Worm (Caenorhabditis elegans) whole organism, L4 larva: ENCODE data around the gene T03D8.6.

Experiments used
- F10B5.3 ChIP-seq: sonication (generic microtip); optimal IDR thresholded peaks from 2 replicates; lab custom pipeline; 2016; ENCODE audit warnings: mild to moderate bottlenecking, missing genetic modification characterization, missing compliant biosample characterization
- F37D6.2 ChIP-seq: sonication (generic microtip); optimal IDR thresholded peaks from 2 replicates; lab custom pipeline; 2016; ENCODE audit warnings: mild to moderate bottlenecking, missing genetic modification characterization, missing compliant biosample characterization
- R02D3.7 ChIP-seq: fragments of 150-350 bp; sonication (generic microtip); optimal IDR thresholded peaks from 3 replicates; lab custom pipeline; 2014; ENCODE audit warnings: missing biosample characterization, missing genetic modification characterization
- T20F7.1 ChIP-seq: fragments of 200-800 bp; sonication (Bioruptor generic); optimal IDR thresholded peaks from 2 replicates; lab custom pipeline; 2018; ENCODE audit warnings: mild to moderate bottlenecking, missing genetic modification characterization, missing compliant biosample characterization
- Y75B8A.6 ChIP-seq: fragments of 200-800 bp; sonication (Bioruptor generic); IDR thresholded peaks from 2 replicates; pipeline ENCODE4 v1.3.6; 2022; ENCODE audit warnings: missing genetic modification reagents, missing genetic modification characterization, missing compliant biosample characterization
- aha-1 ChIP-seq: fragments of 150-350 bp; peaks from one replicate; lab custom pipeline; 2014; ENCODE audit warnings: missing biosample characterization, missing genetic modification characterization
- arid-1 ChIP-seq: fragments of 200-800 bp; sonication (Bioruptor generic); conservative IDR thresholded peaks from 2 replicates; pipeline ENCODE4 v1.3.6; 2022; ENCODE audit warnings: missing genetic modification reagents, missing genetic modification characterization, missing compliant biosample characterization
- ceh-32 ChIP-seq: sonication (generic microtip); optimal IDR thresholded peaks from 2 replicates; lab custom pipeline; 2016; ENCODE audit warnings: mild to moderate bottlenecking, missing genetic modification characterization, missing compliant biosample characterization; ENCODE audit not compliant: poor library complexity
- ceh-62 ChIP-seq: sonication (generic microtip); optimal IDR thresholded peaks from 2 replicates; lab custom pipeline; 2017; ENCODE audit warnings: missing biosample characterization, missing genetic modification characterization
- ces-1 ChIP-seq: fragments of 150-350 bp; sonication (generic microtip); optimal IDR thresholded peaks from 4 replicates; lab custom pipeline; 2014; ENCODE audit warnings: missing biosample characterization, missing genetic modification reagents, missing genetic modification characterization
- ctbp-1 ChIP-seq: fragments of 200-800 bp; sonication (Bioruptor generic); IDR thresholded peaks from 2 replicates; pipeline ENCODE4 v1.3.6; 2022; ENCODE audit warnings: missing genetic modification reagents, missing genetic modification characterization, missing compliant biosample characterization
- daf-16 ChIP-seq, 3 experiments: sonication (generic microtip); optimal IDR thresholded peaks; 2 replicates each; lab custom pipeline; 2016 to 2017; ENCODE audit warnings: missing genetic modification characterization in 3 of 3, missing genetic modification reagents in 3 of 3, mild to moderate bottlenecking in 2 of 3, missing compliant biosample characterization in 2 of 3, missing biosample characterization in 1 of 3, moderate library complexity in 1 of 3
- daf-8 ChIP-seq: fragments of 200-800 bp; sonication (Bioruptor generic); IDR thresholded peaks from 2 replicates; pipeline ENCODE4 v1.3.6; 2022; ENCODE audit warnings: missing genetic modification characterization, missing compliant biosample characterization
- dmd-6 ChIP-seq: fragments of 200-800 bp; sonication (Bioruptor generic); IDR thresholded peaks from 2 replicates; pipeline ENCODE4 v1.3.6; 2022; ENCODE audit warnings: missing genetic modification reagents, missing genetic modification characterization, missing compliant biosample characterization
- duxl-1 ChIP-seq: sonication (generic microtip); optimal IDR thresholded peaks from 2 replicates; lab custom pipeline; 2016; ENCODE audit warnings: mild to moderate bottlenecking, missing genetic modification characterization, moderate library complexity, missing compliant biosample characterization; ENCODE audit not compliant: poor library complexity
- egl-43 ChIP-seq: fragments of 200-800 bp; sonication (Bioruptor generic); IDR thresholded peaks from 2 replicates; pipeline ENCODE4 v1.3.6; 2022; ENCODE audit warnings: missing genetic modification reagents, missing genetic modification characterization, missing compliant biosample characterization
- fkh-10 ChIP-seq: fragments of 150-350 bp; optimal IDR thresholded peaks from 2 replicates; lab custom pipeline; 2014; ENCODE audit warnings: missing biosample characterization, missing genetic modification reagents, missing genetic modification characterization
- hif-1 ChIP-seq, 2 experiments: sonication (generic microtip); optimal IDR thresholded peaks; 2 replicates each; lab custom pipeline; 2016 to 2017; ENCODE audit warnings: missing compliant biosample characterization in 2 of 2, missing genetic modification characterization in 2 of 2, missing genetic modification reagents in 2 of 2, missing genotype in 2 of 2, mild to moderate bottlenecking in 1 of 2
- hlh-11 ChIP-seq: fragments of 200-800 bp; sonication (Bioruptor generic); optimal IDR thresholded peaks from 2 replicates; lab custom pipeline; 2018; ENCODE audit warnings: mild to moderate bottlenecking, missing genetic modification characterization, missing compliant biosample characterization
- hlh-30 ChIP-seq: sonication (generic microtip); optimal IDR thresholded peaks from 2 replicates; lab custom pipeline; 2017; ENCODE audit warnings: antibody characterized with exemption, mild to moderate bottlenecking, missing genetic modification characterization, missing compliant biosample characterization; ENCODE audit not compliant: insufficient read depth
- hmg-1.1 ChIP-seq: fragments of 200-800 bp; sonication (Bioruptor generic); IDR thresholded peaks from 2 replicates; pipeline ENCODE4 v1.3.6; 2022; ENCODE audit warnings: missing genetic modification reagents, missing genetic modification characterization, missing compliant biosample characterization
- lin-1 ChIP-seq: fragments of 200-800 bp; sonication (Bioruptor generic); IDR thresholded peaks from 2 replicates; pipeline ENCODE4 v1.3.6; 2022; ENCODE audit warnings: missing genetic modification reagents, missing genetic modification characterization, missing compliant biosample characterization
- lin-38 ChIP-seq: fragments of 200-800 bp; sonication (Bioruptor generic); IDR thresholded peaks from 2 replicates; pipeline ENCODE4 v1.3.6; 2022; ENCODE audit warnings: missing genetic modification reagents, missing genetic modification characterization, missing compliant biosample characterization
- lsy-2 ChIP-seq, 2 experiments: fragments of 150-350 bp in 1 of 2; sonication (generic microtip) in 1 of 2; optimal IDR thresholded peaks; 2 replicates each; lab custom pipeline; 2014 to 2017; ENCODE audit warnings: missing biosample characterization in 2 of 2, missing genetic modification characterization in 2 of 2
- mdl-1 ChIP-seq, 2 experiments: fragments of 150-350 bp in 1 of 2; sonication (generic microtip) in 1 of 2; optimal IDR thresholded peaks; 2 replicates each; lab custom pipeline; 2014 to 2017; ENCODE audit warnings: missing biosample characterization in 2 of 2, missing genetic modification characterization in 2 of 2
- mdt-29 ChIP-seq: fragments of 200-800 bp; sonication (Bioruptor generic); IDR thresholded peaks from 2 replicates; pipeline ENCODE4 v1.3.6; 2022; ENCODE audit warnings: missing genetic modification reagents, missing genetic modification characterization, missing compliant biosample characterization
- mep-1 ChIP-seq: fragments of 150-350 bp; sonication (generic microtip); optimal IDR thresholded peaks from 3 replicates; lab custom pipeline; 2014; ENCODE audit warnings: missing biosample characterization, missing genetic modification characterization
- mes-2 ChIP-seq: sonication (generic microtip); optimal IDR thresholded peaks from 2 replicates; lab custom pipeline; 2016; ENCODE audit warnings: missing genotype, mild to moderate bottlenecking, missing genetic modification characterization, missing compliant biosample characterization; ENCODE audit not compliant: poor library complexity, severe bottlenecking
- nhr-11 ChIP-seq: fragments of 150-350 bp; optimal IDR thresholded peaks from 2 replicates; lab custom pipeline; 2014; ENCODE audit warnings: missing biosample characterization, missing genetic modification characterization
- nhr-28 ChIP-seq: fragments of 150-350 bp; optimal IDR thresholded peaks from 2 replicates; lab custom pipeline; 2014; ENCODE audit warnings: missing biosample characterization, missing genetic modification characterization
- nhr-48 ChIP-seq: sonication (generic microtip); optimal IDR thresholded peaks from 2 replicates; lab custom pipeline; 2016; ENCODE audit warnings: mild to moderate bottlenecking, missing genetic modification characterization, missing compliant biosample characterization
- nhr-76 ChIP-seq: fragments of 150-350 bp; optimal IDR thresholded peaks from 2 replicates; lab custom pipeline; 2014; ENCODE audit warnings: missing biosample characterization, missing genetic modification characterization
- nhr-77 ChIP-seq: fragments of 150-350 bp; optimal IDR thresholded peaks from 2 replicates; lab custom pipeline; 2014; ENCODE audit warnings: missing biosample characterization, missing genetic modification characterization
- php-3 ChIP-seq: fragments of 200-800 bp; sonication (Bioruptor generic); IDR thresholded peaks from 2 replicates; pipeline ENCODE4 v1.3.6; 2022; ENCODE audit warnings: missing genetic modification reagents, missing genetic modification characterization, missing compliant biosample characterization
- rbr-2 ChIP-seq: sonication (generic microtip); optimal IDR thresholded peaks from 2 replicates; lab custom pipeline; 2016; ENCODE audit warnings: missing genotype, missing genetic modification characterization, missing compliant biosample characterization
- saeg-2 ChIP-seq: fragments of 200-800 bp; sonication (Bioruptor generic); IDR thresholded peaks from 2 replicates; pipeline ENCODE4 v1.3.6; 2022; ENCODE audit warnings: missing genetic modification reagents, missing genetic modification characterization, missing compliant biosample characterization
- set-16 ChIP-seq: fragments of 200-800 bp; sonication (Bioruptor generic); IDR thresholded peaks from 2 replicates; pipeline ENCODE4 v1.3.6; 2022; ENCODE audit warnings: missing genetic modification reagents, missing genetic modification characterization, missing compliant biosample characterization
- snpc-1.2 ChIP-seq: fragments of 200-800 bp; sonication (Bioruptor generic); IDR thresholded peaks from 2 replicates; pipeline ENCODE4 v1.3.6; 2022; ENCODE audit warnings: missing genetic modification reagents, missing genetic modification characterization, missing compliant biosample characterization
- snpc-4 ChIP-seq: fragments of 150-350 bp; optimal IDR thresholded peaks from 2 replicates; lab custom pipeline; 2014; ENCODE audit warnings: missing biosample characterization, missing genetic modification characterization
- tag-97 ChIP-seq: fragments of 200-800 bp; sonication (Bioruptor generic); IDR thresholded peaks from 2 replicates; pipeline ENCODE4 v1.3.6; 2022; ENCODE audit warnings: missing genetic modification characterization, missing compliant biosample characterization
- tra-1 ChIP-seq: fragments of 200-800 bp; sonication (Bioruptor generic); IDR thresholded peaks from 2 replicates; pipeline ENCODE4 v1.3.6; 2022; ENCODE audit warnings: missing genetic modification reagents, missing genetic modification characterization, missing compliant biosample characterization
- unc-62 ChIP-seq, 3 experiments: fragments of 150-350 bp in 1 of 3; sonication (generic microtip); optimal IDR thresholded peaks in 2 of 3; peaks in 1 of 3; 1 replicate in 1 of 3; 2 replicates in 2 of 3; lab custom pipeline; 2014 to 2017; ENCODE audit warnings: missing biosample characterization in 3 of 3, missing genetic modification characterization in 3 of 3, missing genetic modification reagents in 3 of 3, missing genotype in 1 of 3
- vab-7 ChIP-seq: fragments of 200-800 bp; sonication (Bioruptor generic); IDR thresholded peaks from 2 replicates; pipeline ENCODE4 v1.3.6; 2022; ENCODE audit warnings: missing genetic modification reagents, missing genetic modification characterization, missing compliant biosample characterization
- zip-11 ChIP-seq: fragments of 200-800 bp; sonication (Bioruptor generic); IDR thresholded peaks from 2 replicates; pipeline ENCODE4 v1.3.6; 2022; ENCODE audit warnings: missing genetic modification characterization, missing compliant biosample characterization

T03D8.6 gene

ce11 chrV:20783642-20784041, 36.5 kb downstream of the T03D8.6 start:
- no peak for TF ChIP-seq R02D3.7
- peak in 1 of 2 experiments; percentile 5 for TF ChIP-seq unc-62 (GFP tag; optimal IDR thresholded peaks at IDR 0.05 in 1 of 2; lab: Kevin White, UChicago)
- TF ChIP-seq unc-62 (tag; optimal IDR thresholded peaks at IDR 0.05; lab: Kevin White, UChicago), result no peak
- no peak for TF ChIP-seq snpc-1.2 (GFP tag; lab: Robert Waterston, UW)
- peak; percentile 88 for TF ChIP-seq set-16 (GFP tag; lab: Robert Waterston, UW)

ce11 chrV:20782188-20782587, 37.9 kb downstream of the T03D8.6 start:
- TF ChIP-seq arid-1 (GFP tag; lab: Robert Waterston, UW) (0 out of 2 replicates have a peak, but pooled peaks have one; percentile 10), hif-1 (tag; optimal IDR thresholded peaks at IDR 0.05; lab: Kevin White, UChicago) (peak in 1 of 2 experiments; percentile 70), F37D6.2 (tag; lab: Kevin White, UChicago) (peak; percentile 39), nhr-48 (tag; lab: Kevin White, UChicago) (peak; percentile 40), nhr-77 (tag; lab: Kevin White, UChicago) (no peak), hmg-1.1 (GFP tag; lab: Robert Waterston, UW) (peak; percentile 55; the same call in 1 of the 2 replicates), daf-16 (GFP tag; optimal IDR thresholded peaks at IDR 0.05; lab: Kevin White, UChicago) (no peak), daf-16 (tag; optimal IDR thresholded peaks at IDR 0.05; lab: Kevin White, UChicago) (peak; percentile 25), hlh-30 (tag; lab: Kevin White, UChicago) (peak; percentile 84), duxl-1 (peak; percentile 17), dmd-6 (GFP tag; lab: Robert Waterston, UW) (peak; percentile 22; the same call in 1 of the 2 replicates), saeg-2 (no peak), mes-2 (tag; lab: Kevin White, UChicago) (no peak), hlh-11 (peak; percentile 43), rbr-2 (tag; lab: Kevin White, UChicago) (peak; percentile 47), ces-1 (peak; percentile 94), Y75B8A.6 (GFP tag; lab: Robert Waterston, UW) (no peak), T20F7.1 (peak; percentile 15), mdl-1 (tag; optimal IDR thresholded peaks at IDR 0.05; lab: Kevin White, UChicago) (peak; percentile 20 to 86), lin-38 (0 out of 2 replicates have a peak, but pooled peaks have one; percentile 19), egl-43 (GFP tag; lab: Robert Waterston, UW) (no peak), ceh-62 (tag; lab: Kevin White, UChicago) (no peak), mep-1 (tag; lab: Kevin White, UChicago) (peak; percentile 82), lin-1 (GFP tag; lab: Robert Waterston, UW) (no peak), nhr-28 (tag; lab: Kevin White, UChicago) (no peak), aha-1 (tag; lab: Kevin White, UChicago) (peak; percentile 82), fkh-10 (GFP tag; lab: Kevin White, UChicago) (peak; percentile 98), ctbp-1 (GFP tag; lab: Robert Waterston, UW) (peak; percentile 83), F10B5.3 (tag; lab: Kevin White, UChicago) (no peak), lsy-2 (tag; optimal IDR thresholded peaks at IDR 0.05; lab: Kevin White, UChicago) (peak; percentile 24 to 74), unc-62 (GFP tag; optimal IDR thresholded peaks at IDR 0.05 in 1 of 2; lab: Kevin White, UChicago) (peak in 1 of 2 experiments; percentile 52), unc-62 (tag; optimal IDR thresholded peaks at IDR 0.05; lab: Kevin White, UChicago) (no peak), nhr-11 (tag; lab: Kevin White, UChicago) (peak; percentile 43)

- peak; percentile 32 for TF ChIP-seq mes-2 (tag; lab: Kevin White, UChicago)
- TF ChIP-seq mdt-29 (GFP tag; lab: Robert Waterston, UW), result no peak
- no peak for TF ChIP-seq daf-16 (GFP tag; optimal IDR thresholded peaks at IDR 0.05; lab: Kevin White, UChicago)
- TF ChIP-seq daf-16 (tag; optimal IDR thresholded peaks at IDR 0.05; lab: Kevin White, UChicago), result no peak
- TF ChIP-seq set-16 (GFP tag; lab: Robert Waterston, UW), result no peak
- TF ChIP-seq zip-11 (GFP tag; lab: Robert Waterston, UW), result no peak
- TF ChIP-seq aha-1 (tag; lab: Kevin White, UChicago), result peak; percentile 97
- no peak for TF ChIP-seq nhr-76 (tag; lab: Kevin White, UChicago)
- no peak for TF ChIP-seq daf-8 (GFP tag; lab: Robert Waterston, UW)
- TF ChIP-seq snpc-4, result no peak
- no peak for TF ChIP-seq duxl-1
- no peak for TF ChIP-seq vab-7
- no peak for TF ChIP-seq tra-1
- TF ChIP-seq php-3, result no peak
- no peak for TF ChIP-seq ceh-32 (tag; lab: Kevin White, UChicago)
- TF ChIP-seq tag-97, result no peak
- TF ChIP-seq mdl-1 (tag; optimal IDR thresholded peaks at IDR 0.05; lab: Kevin White, UChicago), result no peak
- TF ChIP-seq ces-1, result no peak
- TF ChIP-seq unc-62 (GFP tag; optimal IDR thresholded peaks at IDR 0.05 in 1 of 2; lab: Kevin White, UChicago), result peak in 1 of 2 experiments; percentile 51
- no peak for TF ChIP-seq unc-62 (tag; optimal IDR thresholded peaks at IDR 0.05; lab: Kevin White, UChicago)
Observed at ce11 chrV:20781346-20781952, 38.7 kb downstream of the T03D8.6 start.
